Worm (Caenorhabditis elegans) whole organism, mixed stage, embryonic: ENCODE measurements around the gene rog-1.

Source experiments
- M03D4.4 ChIP-seq: sonication (generic microtip); optimal IDR thresholded peaks from 2 replicates; lab custom pipeline; 2017; ENCODE audit warnings: mild to moderate bottlenecking, missing genetic modification characterization, missing compliant biosample characterization
- blmp-1 ChIP-seq: fragments of 150-350 bp; optimal IDR thresholded peaks from 2 replicates; lab custom pipeline; 2014; ENCODE audit warnings: missing biosample characterization, missing genetic modification characterization
- ceh-39 ChIP-seq: fragments of 150-350 bp; optimal IDR thresholded peaks from 2 replicates; lab custom pipeline; 2014; ENCODE audit warnings: missing biosample characterization, missing genetic modification characterization
- ceh-43 ChIP-seq: fragments of 200-800 bp; sonication (Bioruptor generic); optimal IDR thresholded peaks from 2 replicates; lab custom pipeline; 2018; ENCODE audit warnings: mild to moderate bottlenecking, missing genetic modification characterization, moderate library complexity, missing compliant biosample characterization
- ceh-83 ChIP-seq: fragments of 200-800 bp; sonication (Bioruptor generic); optimal IDR thresholded peaks from 2 replicates; lab custom pipeline; 2018; ENCODE audit warnings: mild to moderate bottlenecking, missing genetic modification characterization, missing compliant biosample characterization
- ces-1 ChIP-seq: fragments of 150-350 bp; optimal IDR thresholded peaks from 2 replicates; lab custom pipeline; 2014; ENCODE audit warnings: missing biosample characterization, missing genetic modification reagents, missing genetic modification characterization
- cnd-1 ChIP-seq: fragments of 200-800 bp; sonication (Bioruptor generic); optimal IDR thresholded peaks from 2 replicates; lab custom pipeline; 2018; ENCODE audit warnings: mild to moderate bottlenecking, missing genetic modification characterization, missing compliant biosample characterization
- drap-1 ChIP-seq: fragments of 200-800 bp; sonication (Bioruptor generic); optimal IDR thresholded peaks from 3 replicates; lab custom pipeline; 2018; ENCODE audit warnings: mild to moderate bottlenecking, missing genetic modification characterization, missing compliant biosample characterization
- elt-1 ChIP-seq: sonication (generic microtip); optimal IDR thresholded peaks from 2 replicates; lab custom pipeline; 2017; ENCODE audit warnings: missing genetic modification characterization, mild to moderate bottlenecking, missing compliant biosample characterization, antibody characterized with exemption, moderate library complexity, borderline replicate concordance; ENCODE audit not compliant: insufficient read depth
- elt-3 ChIP-seq: fragments of 150-350 bp; optimal IDR thresholded peaks from 2 replicates; lab custom pipeline; 2014; ENCODE audit warnings: missing biosample characterization, missing genetic modification characterization
- flh-1 ChIP-seq: fragments of 200-800 bp; sonication (Bioruptor generic); optimal IDR thresholded peaks from 2 replicates; lab custom pipeline; 2018; ENCODE audit warnings: mild to moderate bottlenecking, missing genetic modification characterization, moderate library complexity, missing compliant biosample characterization
- ham-2 ChIP-seq: fragments of 200-800 bp; sonication (Bioruptor generic); optimal IDR thresholded peaks from 2 replicates; lab custom pipeline; 2018; ENCODE audit warnings: mild to moderate bottlenecking, missing genetic modification characterization, missing compliant biosample characterization
- hlh-1 ChIP-seq: fragments of 150-350 bp; optimal IDR thresholded peaks from 2 replicates; lab custom pipeline; 2014; ENCODE audit warnings: missing biosample characterization, missing genetic modification reagents, missing genetic modification characterization
- lin-32 ChIP-seq: fragments of 200-800 bp; sonication (Bioruptor generic); optimal IDR thresholded peaks from 2 replicates; lab custom pipeline; 2018; ENCODE audit warnings: mild to moderate bottlenecking, missing genetic modification characterization, missing compliant biosample characterization
- lsy-2 ChIP-seq: fragments of 150-350 bp; optimal IDR thresholded peaks from 2 replicates; lab custom pipeline; 2014; ENCODE audit warnings: missing biosample characterization, missing genetic modification characterization
- mab-5 ChIP-seq: fragments of 150-350 bp; optimal IDR thresholded peaks from 2 replicates; lab custom pipeline; 2014; ENCODE audit warnings: missing biosample characterization, missing genetic modification characterization
- mep-1 ChIP-seq: fragments of 150-350 bp; optimal IDR thresholded peaks from 2 replicates; lab custom pipeline; 2017; ENCODE audit warnings: missing biosample characterization, missing genetic modification reagents, missing genetic modification characterization, inconsistent platforms
- nhr-12 ChIP-seq: fragments of 150-350 bp; optimal IDR thresholded peaks from 2 replicates; lab custom pipeline; 2014; ENCODE audit warnings: missing biosample characterization, missing genetic modification characterization
- nhr-2 ChIP-seq: fragments of 150-350 bp; optimal IDR thresholded peaks from 2 replicates; lab custom pipeline; 2014; ENCODE audit warnings: missing biosample characterization, missing genetic modification characterization
- nhr-237 ChIP-seq: fragments of 150-350 bp; optimal IDR thresholded peaks from 2 replicates; lab custom pipeline; 2014; ENCODE audit warnings: missing biosample characterization, missing genetic modification characterization
- nhr-28 ChIP-seq: fragments of 150-350 bp; optimal IDR thresholded peaks from 2 replicates; lab custom pipeline; 2014; ENCODE audit warnings: missing biosample characterization, missing genetic modification characterization
- nhr-76 ChIP-seq: sonication (generic microtip); optimal IDR thresholded peaks from 2 replicates; lab custom pipeline; 2017; ENCODE audit warnings: missing biosample characterization, missing genetic modification characterization
- sem-2 ChIP-seq: fragments of 200-800 bp; sonication (Bioruptor generic); optimal IDR thresholded peaks from 2 replicates; lab custom pipeline; 2018; ENCODE audit warnings: mild to moderate bottlenecking, missing genetic modification characterization, missing compliant biosample characterization
- snpc-4 ChIP-seq: fragments of 150-350 bp; optimal IDR thresholded peaks from 2 replicates; lab custom pipeline; 2014; ENCODE audit warnings: missing biosample characterization, missing genetic modification characterization
- sptf-1 ChIP-seq: sonication (generic microtip); optimal IDR thresholded peaks from 2 replicates; lab custom pipeline; 2017; ENCODE audit warnings: mild to moderate bottlenecking, missing genetic modification characterization, moderate library complexity, missing compliant biosample characterization
- tbx-8 ChIP-seq: fragments of 200-800 bp; sonication (Bioruptor generic); optimal IDR thresholded peaks from 2 replicates; lab custom pipeline; 2018; ENCODE audit warnings: mild to moderate bottlenecking, missing genetic modification characterization, moderate library complexity, missing compliant biosample characterization
- unc-120 ChIP-seq: sonication (generic microtip); optimal IDR thresholded peaks from 2 replicates; lab custom pipeline; 2017; ENCODE audit warnings: missing genetic modification characterization, missing compliant biosample characterization; ENCODE audit not compliant: poor library complexity, severe bottlenecking
- unc-62 ChIP-seq: fragments of 150-350 bp; optimal IDR thresholded peaks from 2 replicates; lab custom pipeline; 2014; ENCODE audit warnings: missing biosample characterization, missing genetic modification reagents, missing genetic modification characterization
- zip-8 ChIP-seq: fragments of 150-350 bp; optimal IDR thresholded peaks from 2 replicates; lab custom pipeline; 2014; ENCODE audit warnings: missing biosample characterization, missing genetic modification characterization
- ztf-11 ChIP-seq: fragments of 150-350 bp; optimal IDR thresholded peaks from 2 replicates; lab custom pipeline; 2014; ENCODE audit warnings: missing biosample characterization, missing genetic modification characterization

The rog-1 gene

DNA sequence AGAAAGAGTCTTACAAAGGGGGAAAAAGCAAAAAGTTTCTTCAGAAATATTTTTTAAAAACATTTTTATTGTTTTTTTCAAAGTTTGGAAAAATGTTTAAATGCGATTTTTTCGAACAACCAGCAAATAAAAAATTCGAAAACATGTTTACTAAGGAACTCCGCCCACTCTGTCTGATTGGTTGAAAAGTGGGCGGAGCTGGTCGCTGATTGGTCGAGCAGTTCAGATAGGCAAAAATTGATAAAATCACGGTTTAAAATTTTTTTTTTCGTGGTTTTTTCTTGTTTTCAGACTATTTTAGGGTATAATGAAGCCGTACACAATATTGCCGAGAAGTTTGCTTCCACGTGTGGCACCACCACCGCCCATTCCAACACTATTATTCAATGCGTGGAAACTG is 2.7 kb downstream of the rog-1 start:
- TF ChIP-seq snpc-4 (tag; lab: Kevin White, UChicago), result no peak
- TF ChIP-seq ces-1 (GFP tag; lab: Kevin White, UChicago), result no peak
- no peak for TF ChIP-seq mep-1 (tag; lab: Kevin White, UChicago)
- no peak for TF ChIP-seq sem-2 (GFP tag; lab: Kevin White, UChicago)
- no peak for TF ChIP-seq elt-3 (tag; lab: Kevin White, UChicago)
- TF ChIP-seq tbx-8 (GFP tag; lab: Kevin White, UChicago), result no peak
- no peak for TF ChIP-seq ceh-43 (GFP tag; lab: Kevin White, UChicago)
- no peak for TF ChIP-seq nhr-28 (tag; lab: Kevin White, UChicago)
- TF ChIP-seq ham-2 (GFP tag; lab: Kevin White, UChicago), result no peak
- TF ChIP-seq lsy-2 (tag; lab: Kevin White, UChicago), result no peak
- no peak for TF ChIP-seq M03D4.4 (tag; lab: Kevin White, UChicago)
- no peak for TF ChIP-seq cnd-1
- no peak for TF ChIP-seq unc-62
- no peak for TF ChIP-seq hlh-1 (tag; lab: Kevin White, UChicago)
- no peak for TF ChIP-seq ztf-11 (tag; lab: Kevin White, UChicago)
- no peak for TF ChIP-seq drap-1
- TF ChIP-seq blmp-1 (tag; lab: Kevin White, UChicago), result no peak

DNA sequence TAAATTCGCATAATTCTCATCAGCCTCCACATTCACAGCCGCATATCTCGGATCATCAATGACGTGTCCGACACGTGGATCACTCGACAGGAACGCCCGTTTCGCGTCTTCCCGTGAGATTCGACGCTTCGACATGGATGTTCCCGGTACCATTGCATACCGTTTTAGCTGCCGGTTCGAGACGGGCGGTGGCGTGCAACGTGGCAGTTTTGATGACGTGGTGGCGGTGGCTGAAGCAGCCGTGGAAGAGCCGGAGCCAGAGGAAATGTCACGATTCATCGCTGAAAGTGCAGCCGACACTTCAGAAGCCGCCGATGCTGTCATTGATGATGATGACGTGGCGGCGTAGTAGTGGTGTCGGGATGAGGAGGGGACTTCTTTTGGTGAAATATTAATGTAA is 3.3 kb downstream of the rog-1 start:
- no peak for TF ChIP-seq nhr-12 (tag; lab: Kevin White, UChicago)
- no peak for TF ChIP-seq ztf-11 (tag; lab: Kevin White, UChicago)
- no peak for TF ChIP-seq mab-5 (tag; lab: Kevin White, UChicago)
- TF ChIP-seq sem-2 (GFP tag; lab: Kevin White, UChicago), result no peak
- no peak for TF ChIP-seq elt-1 (tag; lab: Kevin White, UChicago)
- no peak for TF ChIP-seq tbx-8 (GFP tag; lab: Kevin White, UChicago)

DNA sequence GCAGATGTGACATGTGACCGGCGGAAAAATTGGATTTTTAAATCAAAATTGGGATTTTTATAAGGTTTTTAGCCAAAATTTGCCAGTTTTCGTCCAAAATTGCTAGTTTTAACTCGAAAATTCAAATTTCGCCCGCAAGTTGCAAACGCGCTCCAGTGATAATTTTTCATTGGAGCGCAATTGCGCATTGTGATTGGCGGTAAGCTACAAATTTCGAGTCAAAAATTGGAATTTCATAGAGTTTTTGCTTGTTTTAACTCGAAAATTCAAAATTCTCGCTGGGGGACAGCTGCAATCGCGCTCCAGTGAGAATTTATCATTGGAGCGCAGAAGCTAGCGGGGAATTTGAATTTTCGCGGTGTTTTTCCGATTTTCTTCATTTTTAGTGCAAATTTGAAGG is 5.5 kb downstream of the rog-1 start:
- TF ChIP-seq mab-5 (tag; lab: Kevin White, UChicago) (no peak), flh-1 (GFP tag; lab: Kevin White, UChicago) (no peak), drap-1 (no peak), nhr-28 (tag; lab: Kevin White, UChicago) (no peak)

DNA sequence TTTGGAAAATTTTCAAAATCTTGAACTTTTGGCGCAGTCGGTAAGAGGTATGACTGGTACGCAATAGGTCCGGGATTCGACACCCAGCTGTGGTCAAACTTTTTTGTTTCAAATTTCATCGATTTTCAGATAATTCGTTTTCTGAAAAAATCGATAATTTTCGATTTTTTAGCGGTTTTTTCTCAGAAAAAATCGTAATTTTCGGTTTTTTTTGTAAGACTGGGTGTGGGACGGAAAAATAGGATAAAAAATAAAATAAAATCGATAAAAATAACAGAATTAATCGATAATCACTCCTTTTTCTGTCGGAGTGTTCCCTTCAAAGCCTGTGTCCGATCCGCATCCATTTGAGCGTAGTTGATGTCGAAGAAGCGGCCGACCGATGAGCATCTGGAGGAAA is 6.0 kb downstream of the rog-1 start:
- TF ChIP-seq unc-62, result no peak
- TF ChIP-seq nhr-2, result no peak
- TF ChIP-seq sem-2 (GFP tag; lab: Kevin White, UChicago), result no peak
- no peak for TF ChIP-seq flh-1 (GFP tag; lab: Kevin White, UChicago)
- TF ChIP-seq unc-120 (tag; lab: Kevin White, UChicago), result no peak
- no peak for TF ChIP-seq mab-5 (tag; lab: Kevin White, UChicago)
- no peak for TF ChIP-seq ceh-83 (GFP tag; lab: Kevin White, UChicago)
- TF ChIP-seq ztf-11 (tag; lab: Kevin White, UChicago), result no peak
- no peak for TF ChIP-seq blmp-1 (tag; lab: Kevin White, UChicago)
- TF ChIP-seq elt-1 (tag; lab: Kevin White, UChicago), result no peak

DNA sequence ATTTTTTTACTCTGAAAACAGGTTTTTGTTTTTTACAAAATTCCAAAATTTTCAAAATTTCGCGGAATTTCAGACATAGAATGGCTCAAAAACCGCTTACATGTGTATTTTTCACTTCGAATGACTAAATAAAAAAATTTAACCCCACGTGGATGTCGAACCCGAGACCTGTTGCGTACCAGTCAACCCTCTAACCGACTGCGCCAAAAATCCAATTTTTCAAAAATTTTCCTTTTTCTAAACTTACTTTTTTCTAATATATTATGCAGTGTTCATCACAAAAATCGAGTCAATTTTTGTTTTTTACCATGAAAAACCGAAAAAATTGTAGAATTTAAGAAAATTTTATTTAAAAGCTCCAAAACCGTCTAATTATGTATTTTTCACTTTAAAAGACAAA is 8.8 kb downstream of the rog-1 start:
- TF ChIP-seq unc-62, result no peak
- TF ChIP-seq lsy-2 (tag; lab: Kevin White, UChicago), result no peak
- no peak for TF ChIP-seq elt-1 (tag; lab: Kevin White, UChicago)
- no peak for TF ChIP-seq sem-2 (GFP tag; lab: Kevin White, UChicago)
- no peak for TF ChIP-seq nhr-28 (tag; lab: Kevin White, UChicago)
- no peak for TF ChIP-seq blmp-1 (tag; lab: Kevin White, UChicago)
- TF ChIP-seq ceh-43 (GFP tag; lab: Kevin White, UChicago), result no peak
- no peak for TF ChIP-seq flh-1 (GFP tag; lab: Kevin White, UChicago)
- no peak for TF ChIP-seq ham-2 (GFP tag; lab: Kevin White, UChicago)
- TF ChIP-seq, all 35 proteins: peak for 0

DNA sequence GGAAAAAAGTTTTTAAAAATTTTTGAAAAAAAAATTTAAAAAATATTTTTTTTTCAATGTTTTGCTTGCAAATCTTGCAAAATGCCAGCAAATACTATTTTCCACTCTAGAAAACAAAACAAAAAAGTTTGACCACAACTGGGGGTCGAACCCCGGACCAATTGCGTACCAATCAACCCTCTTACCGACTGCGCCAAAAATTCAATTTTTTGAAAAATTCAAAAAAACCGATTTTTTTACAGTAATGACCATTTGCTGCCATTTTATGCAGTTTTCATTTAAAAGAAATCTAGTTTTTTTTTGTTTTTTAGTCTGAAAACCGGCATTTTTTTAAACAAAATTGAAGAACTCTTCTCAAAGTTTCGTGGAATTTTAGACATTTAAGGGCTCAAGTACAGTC is 12.4 kb downstream of the rog-1 start:
- TF ChIP-seq M03D4.4 (tag; lab: Kevin White, UChicago), result no peak
- TF ChIP-seq flh-1 (GFP tag; lab: Kevin White, UChicago), result no peak
- no peak for TF ChIP-seq mep-1 (tag; lab: Kevin White, UChicago)
- TF ChIP-seq mab-5 (tag; lab: Kevin White, UChicago), result no peak
- TF ChIP-seq sptf-1 (tag; lab: Kevin White, UChicago), result no peak
- TF ChIP-seq nhr-12 (tag; lab: Kevin White, UChicago), result no peak
- no peak for TF ChIP-seq nhr-2
- no peak for TF ChIP-seq snpc-4 (tag; lab: Kevin White, UChicago)
- no peak for TF ChIP-seq nhr-237 (tag; lab: Kevin White, UChicago)
- no peak for TF ChIP-seq unc-120 (tag; lab: Kevin White, UChicago)
- no peak for TF ChIP-seq sem-2 (GFP tag; lab: Kevin White, UChicago)
- no peak for TF ChIP-seq ces-1 (GFP tag; lab: Kevin White, UChicago)
- TF ChIP-seq elt-1 (tag; lab: Kevin White, UChicago), result no peak
- no peak for TF ChIP-seq drap-1
- TF ChIP-seq unc-62, result no peak
- TF ChIP-seq lin-32 (GFP tag; lab: Kevin White, UChicago), result no peak
- TF ChIP-seq nhr-76 (tag; lab: Kevin White, UChicago), result no peak
- TF ChIP-seq ceh-39, result no peak
- no peak for TF ChIP-seq zip-8
